Worm (Caenorhabditis elegans): ENCODE data around the gene ostf-4.

Gene ostf-4

DNA sequence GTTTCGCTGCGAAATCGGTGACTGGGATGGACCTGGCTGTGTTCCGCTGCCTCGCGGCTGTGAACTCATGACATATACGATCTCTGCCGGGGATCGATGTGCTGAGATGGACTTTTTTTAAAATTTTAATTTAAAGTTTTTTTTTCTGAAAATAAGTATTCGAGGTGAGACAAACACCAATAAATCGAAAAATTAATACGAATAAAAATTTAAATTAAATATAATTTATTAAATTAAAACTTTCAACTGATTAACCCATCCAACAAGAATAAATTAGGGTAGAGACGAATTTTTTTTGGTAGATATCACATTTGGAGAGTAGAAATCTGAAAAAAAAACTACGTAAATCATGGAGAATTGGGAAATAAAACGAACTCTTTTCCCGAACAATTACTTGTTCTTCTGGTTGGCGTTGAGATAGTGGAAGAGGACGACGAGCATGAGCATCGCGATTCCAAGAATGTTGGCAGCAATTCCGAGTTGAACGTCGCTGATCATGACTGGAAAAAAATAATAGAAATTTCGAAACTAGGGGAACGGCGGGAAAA is at the start of gene ostf-4, which contains the start of gene unc-50:
Gene ostf-4 (minus strand): TSS at position 498 of the 548 bp plus-strand sequence.
Gene unc-50 (minus strand): TSS at position 101 of the 548 bp plus-strand sequence.
- TF ChIP-seq unc-62 (GFP tag; optimal IDR thresholded peaks at IDR 0.05), result no peak
- TF ChIP-seq snpc-4 (tag; optimal IDR thresholded peaks at IDR 0.05), result no peak
- TF ChIP-seq nhr-2 (tag; optimal IDR thresholded peaks at IDR 0.05), result no peak
- no peak for TF ChIP-seq elt-3 (tag; optimal IDR thresholded peaks at IDR 0.05)
- no peak for TF ChIP-seq flh-1 (GFP tag; optimal IDR thresholded peaks at IDR 0.05)

DNA sequence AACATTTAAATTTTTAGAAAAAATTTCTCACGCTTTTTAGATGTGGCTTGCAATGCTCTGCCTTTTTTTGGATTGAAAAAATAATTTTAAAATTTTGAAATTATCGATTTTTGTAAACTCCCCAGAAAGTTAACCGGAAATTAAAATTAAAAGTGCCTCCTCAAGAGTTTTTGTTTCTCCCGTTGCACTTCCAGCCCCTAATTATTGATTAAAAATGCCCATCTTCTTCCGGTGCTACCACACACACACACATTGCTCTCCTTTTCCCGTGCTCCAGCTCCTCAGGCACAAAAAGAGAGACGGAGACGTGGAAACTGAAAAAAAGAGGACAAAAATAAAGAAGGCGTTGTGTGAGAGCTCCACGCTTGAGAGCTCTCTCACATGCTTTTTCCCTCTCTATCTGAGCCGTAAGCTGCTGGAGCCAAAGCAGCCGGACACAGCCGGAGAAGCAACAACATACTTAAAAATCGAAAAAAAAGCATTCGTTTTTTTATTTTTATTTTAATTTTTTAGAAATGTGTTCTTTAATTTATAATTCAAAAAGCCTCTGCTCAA is 49.1 kb upstream of the ostf-4 start:
- TF ChIP-seq ces-1 (GFP tag; optimal IDR thresholded peaks at IDR 0.05) (peak; percentile 31), ceh-43 (GFP tag; optimal IDR thresholded peaks at IDR 0.05) (no peak)

DNA sequence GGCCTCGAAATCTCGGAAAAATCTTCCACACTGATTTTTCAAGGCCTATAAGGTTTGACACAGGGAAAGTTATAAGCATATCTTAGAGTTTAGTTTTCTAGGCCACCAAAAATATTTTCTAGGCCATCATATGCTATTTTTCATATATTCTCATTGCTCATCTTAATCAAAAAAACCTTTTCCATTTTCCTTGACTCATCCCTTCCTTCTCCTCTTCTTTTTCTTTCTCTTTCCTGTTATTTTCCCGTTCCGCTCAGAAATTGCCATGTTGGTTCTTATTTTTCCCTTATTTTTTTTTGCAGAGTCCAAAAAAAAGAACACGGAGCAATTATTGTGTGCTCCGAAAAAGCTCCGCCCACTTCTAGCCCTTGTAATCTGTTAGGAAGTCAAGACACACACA is 46.3 kb upstream of the ostf-4 start, which contains the start of gene tbc-8:
Gene tbc-8 (plus strand): TSS at position 301 of the 400 bp plus-strand sequence.
- no peak for TF ChIP-seq ceh-39 (tag; optimal IDR thresholded peaks at IDR 0.05)
- no peak for TF ChIP-seq unc-39 (tag; optimal IDR thresholded peaks at IDR 0.05)
- TF ChIP-seq nhr-28 (tag; optimal IDR thresholded peaks at IDR 0.05), result no peak
- no peak for TF ChIP-seq ceh-83 (GFP tag; optimal IDR thresholded peaks at IDR 0.05)
- no peak for TF ChIP-seq hlh-1 (tag; optimal IDR thresholded peaks at IDR 0.05)
- TF ChIP-seq lin-13 (tag; optimal IDR thresholded peaks at IDR 0.05), result no peak
- no peak for TF ChIP-seq ceh-43 (GFP tag; optimal IDR thresholded peaks at IDR 0.05)
- no peak for TF ChIP-seq nhr-2 (tag; optimal IDR thresholded peaks at IDR 0.05)
- TF ChIP-seq sptf-1 (tag; optimal IDR thresholded peaks at IDR 0.05), result no peak
- TF ChIP-seq mep-1 (tag; optimal IDR thresholded peaks at IDR 0.05), result no peak
- no peak for TF ChIP-seq blmp-1 (tag; optimal IDR thresholded peaks at IDR 0.05)
- TF ChIP-seq snpc-4 (tag; optimal IDR thresholded peaks at IDR 0.05), result no peak
- TF ChIP-seq ham-2 (GFP tag; optimal IDR thresholded peaks at IDR 0.05), result no peak
- no peak for TF ChIP-seq zip-8 (tag; optimal IDR thresholded peaks at IDR 0.05)
- TF ChIP-seq lsy-2 (tag; optimal IDR thresholded peaks at IDR 0.05), result no peak
- TF ChIP-seq pha-4 (tag; optimal IDR thresholded peaks at IDR 0.05), result no peak
- no peak for TF ChIP-seq tbx-8 (GFP tag; optimal IDR thresholded peaks at IDR 0.05)
- no peak for TF ChIP-seq mab-5 (tag; optimal IDR thresholded peaks at IDR 0.05)
- no peak for TF ChIP-seq ces-1 (GFP tag; optimal IDR thresholded peaks at IDR 0.05)
- no peak for TF ChIP-seq flh-1 (GFP tag; optimal IDR thresholded peaks at IDR 0.05)

DNA sequence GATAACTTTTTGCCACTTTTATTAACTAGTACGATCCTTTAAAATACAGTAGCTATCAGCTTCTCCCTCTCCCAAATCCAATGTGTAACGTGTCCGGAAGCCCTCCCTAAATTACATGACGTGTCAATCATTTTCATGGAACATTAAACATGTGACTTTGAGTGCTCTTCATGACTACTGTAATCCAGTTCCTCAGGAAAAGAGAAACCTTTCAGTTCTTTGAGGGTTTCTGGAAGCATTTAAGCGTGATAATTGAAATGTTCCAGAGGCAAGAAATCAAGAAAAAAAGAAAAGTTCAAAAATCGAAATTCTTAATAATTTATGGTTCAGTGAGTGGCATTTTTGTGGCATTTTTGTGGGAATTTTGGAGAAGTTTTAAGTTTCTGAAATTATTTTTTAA is 44.6 kb upstream of the ostf-4 start:
- TF ChIP-seq flh-1 (GFP tag; optimal IDR thresholded peaks at IDR 0.05) (no peak), ham-2 (GFP tag; optimal IDR thresholded peaks at IDR 0.05) (no peak), nhr-76 (tag; optimal IDR thresholded peaks at IDR 0.05) (no peak), mep-1 (tag; optimal IDR thresholded peaks at IDR 0.05) (no peak), elt-1 (tag; optimal IDR thresholded peaks at IDR 0.05; ENCODE audit: borderline replicate concordance, insufficient read depth) (no peak)

DNA sequence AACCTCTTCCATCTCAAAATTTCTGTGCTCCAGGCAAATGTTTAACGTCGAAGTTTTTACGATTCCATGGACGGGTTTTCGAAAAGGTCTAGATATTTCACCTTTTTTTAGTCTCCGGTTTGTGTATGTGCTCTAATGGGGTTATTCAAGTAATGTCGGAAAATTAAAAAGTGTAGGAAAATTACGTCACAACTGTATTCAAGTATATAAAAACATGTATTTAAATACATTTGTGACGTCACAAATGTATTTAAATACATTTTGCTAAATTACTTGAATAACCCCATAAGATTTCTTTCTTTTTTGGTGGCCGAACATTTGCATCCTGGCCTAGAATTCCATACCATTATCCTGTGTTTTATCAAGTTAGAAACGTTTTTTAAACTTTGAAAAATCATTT is 43.1 kb upstream of the ostf-4 start:
- TF ChIP-seq cnd-1 (tag; optimal IDR thresholded peaks at IDR 0.05) (no peak), flh-1 (GFP tag; optimal IDR thresholded peaks at IDR 0.05) (no peak), mep-1 (tag; optimal IDR thresholded peaks at IDR 0.05) (no peak), unc-62 (GFP tag; optimal IDR thresholded peaks at IDR 0.05) (no peak), drap-1 (GFP tag; optimal IDR thresholded peaks at IDR 0.05) (no peak), zip-8 (tag; optimal IDR thresholded peaks at IDR 0.05) (peak; percentile 93)

DNA sequence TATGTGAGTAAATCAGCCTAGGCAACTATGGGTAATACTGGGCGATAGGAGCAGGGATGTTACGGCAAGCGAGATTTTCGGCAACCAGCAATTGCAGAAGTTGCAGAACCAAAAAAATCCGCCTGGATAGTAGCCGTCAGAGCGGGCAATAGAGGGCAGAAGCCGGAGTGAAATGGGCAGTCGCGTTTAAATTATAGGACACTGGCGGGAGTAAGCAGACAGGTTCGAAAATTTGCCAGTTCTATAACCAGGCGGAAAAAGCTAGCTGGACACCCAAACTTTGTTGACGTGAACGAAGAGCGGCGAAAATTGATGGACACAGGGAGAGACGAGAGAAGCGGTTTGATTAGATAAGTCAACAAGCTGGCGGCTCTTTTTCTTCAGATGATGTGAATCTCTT is 41.6 kb upstream of the ostf-4 start:
- TF ChIP-seq elt-3 (tag; optimal IDR thresholded peaks at IDR 0.05) (no peak), ces-1 (GFP tag; optimal IDR thresholded peaks at IDR 0.05) (peak; percentile 24)

DNA sequence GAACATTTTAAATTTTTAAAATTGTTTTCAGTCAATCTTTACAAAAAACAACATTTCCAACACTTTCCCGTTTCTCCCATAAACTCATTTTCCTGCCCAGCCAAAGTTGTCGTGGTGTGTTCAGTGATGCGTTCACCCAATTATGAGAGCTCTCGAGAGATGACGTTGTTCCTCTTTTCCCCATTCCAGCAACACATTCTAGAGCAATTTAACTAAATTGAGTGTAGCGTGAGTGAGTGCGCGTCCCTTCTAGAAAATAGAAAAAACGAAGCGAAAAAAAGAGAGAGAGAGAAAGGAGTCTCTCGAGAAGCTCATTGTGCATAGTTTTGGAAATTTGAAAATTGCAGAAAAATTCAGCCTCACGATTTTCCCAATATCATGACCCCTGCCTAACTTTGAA is 40.4 kb upstream of the ostf-4 start:
- TF ChIP-seq drap-1 (GFP tag; optimal IDR thresholded peaks at IDR 0.05) (no peak), ces-1 (GFP tag; optimal IDR thresholded peaks at IDR 0.05) (peak; percentile 21)

Data from whole organism, mixed stage, embryonic.